Fruit fly (Drosophila melanogaster) whole organism, embryonic: Measurements from ENCODE around the gene CG14015.

ENCODE experiments used
- ATbp ChIP-seq: fragments of 200-800 bp; sonication (Bioruptor generic); optimal IDR thresholded peaks from 2 replicates; lab custom pipeline; 2017; ENCODE audit warnings: missing biosample characterization, mild to moderate bottlenecking, missing genetic modification characterization, missing genetic modification reagents
- B-H2 ChIP-seq: fragments of 200-800 bp; sonication (Bioruptor generic); optimal IDR thresholded peaks from 2 replicates; lab custom pipeline; 2018; ENCODE audit warnings: missing biosample characterization, mild to moderate bottlenecking, missing genetic modification characterization
- Bteb2 ChIP-seq: fragments of 200-800 bp; sonication (Bioruptor generic); optimal IDR thresholded peaks from 2 replicates; lab custom pipeline; 2016; ENCODE audit warnings: missing biosample characterization, missing genetic modification characterization
- CG10274 ChIP-seq: fragments of 200-800 bp; sonication (Bioruptor generic); optimal IDR thresholded peaks from 3 replicates; lab custom pipeline; 2017; ENCODE audit warnings: missing biosample characterization, mild to moderate bottlenecking, missing genetic modification characterization
- CG12744 ChIP-seq: fragments of 200-800 bp; sonication (Bioruptor generic); optimal IDR thresholded peaks from 2 replicates; lab custom pipeline; 2016; ENCODE audit warnings: missing biosample characterization, missing genetic modification characterization
- CG14667 ChIP-seq: fragments of 200-800 bp; sonication (Bioruptor generic); IDR thresholded peaks from 2 replicates; pipeline ENCODE4 v1.3.6; 2022; ENCODE audit warnings: missing biosample characterization, missing genetic modification characterization
- CG17912 ChIP-seq: fragments of 200-800 bp; sonication (Bioruptor generic); optimal IDR thresholded peaks from 2 replicates; lab custom pipeline; 2018; ENCODE audit warnings: missing biosample characterization, mild to moderate bottlenecking, missing genetic modification characterization
- CG18011 ChIP-seq: fragments of 200-800 bp; sonication (Bioruptor generic); optimal IDR thresholded peaks from 2 replicates; lab custom pipeline; 2017; ENCODE audit warnings: missing biosample characterization, missing genetic modification characterization, mild to moderate bottlenecking, moderate library complexity, missing genotype
- CG18262 ChIP-seq: fragments of 200-800 bp; optimal IDR thresholded peaks from 3 replicates; lab custom pipeline; 2019; ENCODE audit warnings: missing biosample characterization, mild to moderate bottlenecking, missing genetic modification characterization, moderate library complexity
- CG18764 ChIP-seq: fragments of 200-800 bp; sonication (Bioruptor generic); optimal IDR thresholded peaks from 3 replicates; lab custom pipeline; 2016; ENCODE audit warnings: missing biosample characterization, missing genetic modification characterization
- CG2116 ChIP-seq: fragments of 200-800 bp; sonication (Bioruptor generic); optimal IDR thresholded peaks from 3 replicates; lab custom pipeline; 2018; ENCODE audit warnings: missing biosample characterization, mild to moderate bottlenecking, missing genetic modification characterization
- CG2199 ChIP-seq: fragments of 200-800 bp; sonication (Bioruptor generic); IDR thresholded peaks from 3 replicates; pipeline ENCODE4 v1.3.6; 2022; ENCODE audit warnings: missing biosample characterization, missing genetic modification characterization
- CG2875 ChIP-seq: fragments of 200-800 bp; sonication (Bioruptor generic); optimal IDR thresholded peaks from 2 replicates; lab custom pipeline; 2017; ENCODE audit warnings: missing biosample characterization, mild to moderate bottlenecking, missing genetic modification characterization, missing genetic modification reagents
- CG30020 ChIP-seq: fragments of 200-800 bp; optimal IDR thresholded peaks from 2 replicates; lab custom pipeline; 2019; ENCODE audit warnings: missing biosample characterization, mild to moderate bottlenecking, missing genetic modification characterization, moderate library complexity
- CG3163 ChIP-seq: fragments of 200-800 bp; sonication (Bioruptor generic); optimal IDR thresholded peaks from 3 replicates; lab custom pipeline; 2016; ENCODE audit warnings: missing biosample characterization, missing genetic modification characterization
- CG3407 ChIP-seq: fragments of 200-800 bp; sonication (Bioruptor generic); optimal IDR thresholded peaks from 2 replicates; lab custom pipeline; 2018; ENCODE audit warnings: missing biosample characterization, mild to moderate bottlenecking, missing genetic modification characterization
- CG3995 ChIP-seq: fragments of 200-800 bp; sonication (Bioruptor generic); optimal IDR thresholded peaks from 3 replicates; lab custom pipeline; 2016; ENCODE audit warnings: missing biosample characterization, missing genetic modification characterization
- CG4820 ChIP-seq: fragments of 200-800 bp; sonication (Bioruptor generic); optimal IDR thresholded peaks from 3 replicates; lab custom pipeline; 2016; ENCODE audit warnings: missing biosample characterization, missing genetic modification characterization
- CG5953 ChIP-seq: fragments of 200-800 bp; sonication (Bioruptor generic); IDR thresholded peaks from 2 replicates; pipeline ENCODE4 v1.3.6; 2022; ENCODE audit warnings: missing biosample characterization, missing genetic modification characterization
- CG6272 ChIP-seq: fragments of 200-800 bp; sonication (Bioruptor generic); IDR thresholded peaks from 2 replicates; pipeline ENCODE4 v1.3.6; 2022; ENCODE audit warnings: missing biosample characterization, missing genetic modification characterization
- CG6683 ChIP-seq: fragments of 200-800 bp; sonication (Bioruptor generic); optimal IDR thresholded peaks from 2 replicates; lab custom pipeline; 2017; ENCODE audit warnings: missing biosample characterization, mild to moderate bottlenecking, missing genetic modification characterization, missing genetic modification reagents
- CG8944 ChIP-seq: fragments of 200-800 bp; sonication (Bioruptor generic); optimal IDR thresholded peaks from 3 replicates; lab custom pipeline; 2016; ENCODE audit warnings: missing biosample characterization, missing genetic modification characterization
- CG9876 ChIP-seq: fragments of 200-800 bp; sonication (Bioruptor generic); optimal IDR thresholded peaks from 2 replicates; lab custom pipeline; 2016; ENCODE audit warnings: missing biosample characterization, missing genetic modification characterization
- Dip2 ChIP-seq: fragments of 200-800 bp; sonication (Bioruptor generic); IDR thresholded peaks from 2 replicates; pipeline ENCODE4 v1.3.6; 2022; ENCODE audit warnings: missing biosample characterization, missing genetic modification characterization
- Ets97D ChIP-seq: fragments of 200-800 bp; sonication (Bioruptor generic); optimal IDR thresholded peaks from 3 replicates; lab custom pipeline; 2016; ENCODE audit warnings: missing biosample characterization, missing genetic modification characterization
- Hand ChIP-seq: fragments of 200-800 bp; sonication (Bioruptor generic); optimal IDR thresholded peaks from 2 replicates; lab custom pipeline; 2017; ENCODE audit warnings: mild to moderate bottlenecking, missing biosample characterization, missing genetic modification reagents, missing genetic modification characterization
- Nf-YA ChIP-seq: fragments of 200-800 bp; sonication (Bioruptor generic); IDR thresholded peaks from 2 replicates; pipeline ENCODE4 v1.3.6; 2022; ENCODE audit warnings: missing biosample characterization, missing genetic modification characterization
- Oaz ChIP-seq: fragments of 200-800 bp; sonication (Bioruptor generic); IDR thresholded peaks from 2 replicates; pipeline ENCODE4 v1.3.6; 2022; ENCODE audit warnings: missing biosample characterization, missing genetic modification characterization
- Optix ChIP-seq: fragments of 200-800 bp; sonication (Bioruptor generic); IDR thresholded peaks from 3 replicates; pipeline ENCODE4 v1.3.6; 2022; ENCODE audit warnings: missing biosample characterization, missing genetic modification characterization
- Ptx1 ChIP-seq: fragments of 200-800 bp; sonication (Bioruptor generic); IDR thresholded peaks from 2 replicates; pipeline ENCODE4 v1.3.6; 2022; ENCODE audit warnings: missing biosample characterization, missing genetic modification characterization
- bcd ChIP-seq: fragments of 200-800 bp; sonication (Bioruptor generic); optimal IDR thresholded peaks from 2 replicates; lab custom pipeline; 2017; ENCODE audit warnings: missing biosample characterization, mild to moderate bottlenecking, missing genetic modification characterization
- cato ChIP-seq: fragments of 200-800 bp; sonication (Bioruptor generic); optimal IDR thresholded peaks from 2 replicates; lab custom pipeline; 2016; ENCODE audit warnings: missing biosample characterization, missing genetic modification characterization, borderline replicate concordance
- chinmo ChIP-seq: fragments of 200-800 bp; sonication (Bioruptor generic); IDR thresholded peaks from 4 replicates; pipeline ENCODE4 v1.3.6; 2022; ENCODE audit warnings: missing biosample characterization, missing genetic modification characterization; ENCODE audit not compliant: partially characterized antibody
- dimm ChIP-seq: fragments of 200-800 bp; sonication (Bioruptor generic); IDR thresholded peaks from 2 replicates; pipeline ENCODE4 v1.3.6; 2022; ENCODE audit warnings: missing biosample characterization, missing genetic modification characterization
- dmrt11E ChIP-seq: fragments of 200-800 bp; sonication (Bioruptor generic); optimal IDR thresholded peaks from 3 replicates; lab custom pipeline; 2018; ENCODE audit warnings: missing biosample characterization, mild to moderate bottlenecking, missing genetic modification characterization, moderate library complexity
- emc ChIP-seq: fragments of 200-800 bp; sonication (Bioruptor generic); optimal IDR thresholded peaks from 2 replicates; lab custom pipeline; 2016; ENCODE audit warnings: missing biosample characterization, missing genetic modification characterization
- en ChIP-seq: fragments of 200-800 bp; sonication (Bioruptor generic); optimal IDR thresholded peaks from 2 replicates; lab custom pipeline; 2016; ENCODE audit warnings: missing biosample characterization, missing genetic modification characterization
- fu2 ChIP-seq: fragments of 200-800 bp; sonication (Bioruptor generic); optimal IDR thresholded peaks from 2 replicates; lab custom pipeline; 2016; ENCODE audit warnings: missing biosample characterization, missing genetic modification characterization
- klu ChIP-seq: fragments of 200-800 bp; sonication (Bioruptor generic); IDR thresholded peaks from 2 replicates; pipeline ENCODE4 v1.3.6; 2022; ENCODE audit warnings: missing biosample characterization, missing genetic modification characterization
- lbe ChIP-seq: fragments of 200-800 bp; sonication (Bioruptor generic); optimal IDR thresholded peaks from 2 replicates; lab custom pipeline; 2016; ENCODE audit warnings: missing biosample characterization, mild to moderate bottlenecking, missing genetic modification characterization
- lilli ChIP-seq: fragments of 200-800 bp; sonication (Bioruptor generic); optimal IDR thresholded peaks from 3 replicates; lab custom pipeline; 2016; ENCODE audit warnings: missing biosample characterization, missing genetic modification characterization
- mam ChIP-seq: fragments of 200-800 bp; sonication (Bioruptor generic); optimal IDR thresholded peaks from 3 replicates; lab custom pipeline; 2016; ENCODE audit warnings: missing biosample characterization, missing genetic modification characterization
- org-1 ChIP-seq: fragments of 200-800 bp; sonication (Bioruptor generic); optimal IDR thresholded peaks from 2 replicates; lab custom pipeline; 2017; ENCODE audit warnings: missing biosample characterization, missing genetic modification characterization
- p53 ChIP-seq: fragments of 200-800 bp; sonication (Bioruptor generic); optimal IDR thresholded peaks from 2 replicates; lab custom pipeline; 2016; ENCODE audit warnings: missing biosample characterization, missing genetic modification characterization
- ranshi ChIP-seq: fragments of 200-800 bp; sonication (Bioruptor generic); IDR thresholded peaks from 2 replicates; pipeline ENCODE4 v1.3.6; 2022; ENCODE audit warnings: missing biosample characterization, missing genetic modification characterization
- twi ChIP-seq: fragments of 200-800 bp; optimal IDR thresholded peaks from 2 replicates; lab custom pipeline; 2019; ENCODE audit warnings: missing biosample characterization, mild to moderate bottlenecking, missing genetic modification characterization, moderate library complexity
- z ChIP-seq: fragments of 200-800 bp; sonication (Bioruptor generic); IDR thresholded peaks from 3 replicates; pipeline ENCODE4 v1.3.6; 2022; ENCODE audit warnings: missing biosample characterization, missing genetic modification characterization
- zen ChIP-seq: fragments of 200-800 bp; sonication (Bioruptor generic); optimal IDR thresholded peaks from 3 replicates; lab custom pipeline; 2018; ENCODE audit warnings: missing biosample characterization, mild to moderate bottlenecking, missing genetic modification characterization, moderate library complexity
- zen2 ChIP-seq: fragments of 200-800 bp; sonication (Bioruptor generic); IDR thresholded peaks from 3 replicates; pipeline ENCODE4 v1.3.6; 2022; ENCODE audit warnings: missing biosample characterization, missing genetic modification characterization; ENCODE audit not compliant: partially characterized antibody
- zfh2 ChIP-seq: fragments of 200-800 bp; sonication (Bioruptor generic); optimal IDR thresholded peaks from 2 replicates; lab custom pipeline; 2016; ENCODE audit warnings: missing biosample characterization, missing genetic modification characterization

The CG14015 gene

dm6 chr2L:5523848-5524473 is 15.0 kb downstream of the CG14015 start, which contains the start of the genes Vps52 and Elp4 (continued):
- peak; percentile 58; the same call in 1 of the 2 replicates for TF ChIP-seq klu (GFP tag; lab: Robert Waterston, UW)
- peak; percentile 40 for TF ChIP-seq CG18011 (GFP tag; lab: Kevin White, UChicago)
- no peak for TF ChIP-seq dimm (GFP tag; lab: Robert Waterston, UW)
- peak; percentile 64; the same call in 2 of the 3 replicates for TF ChIP-seq zen2 (GFP tag; lab: Robert Waterston, UW)
- TF ChIP-seq Dip2 = no peak
- peak; percentile 71 for TF ChIP-seq bcd (GFP tag; lab: Kevin White, UChicago)
- TF ChIP-seq CG2875 (GFP tag; lab: Kevin White, UChicago) = peak; percentile 16
- peak; percentile 82 for TF ChIP-seq CG30020 (tag; lab: Kevin White, UChicago)
- TF ChIP-seq ranshi (GFP tag; lab: Robert Waterston, UW) = peak; percentile 57; the same call in 1 of the 2 replicates
- TF ChIP-seq CG6272 = 0 out of 2 replicates have a peak, but pooled peaks have one; percentile 20
- peak; percentile 19 for TF ChIP-seq CG3995 (GFP tag; lab: Kevin White, UChicago)
- no peak for TF ChIP-seq Oaz (GFP tag; lab: Robert Waterston, UW)
- TF ChIP-seq CG10274 (GFP tag; lab: Kevin White, UChicago) = peak; percentile 12
- TF ChIP-seq en (GFP tag; lab: Kevin White, UChicago) = no peak
- TF ChIP-seq Hand (GFP tag; lab: Kevin White, UChicago) = peak; percentile 29
- TF ChIP-seq CG5953 (GFP tag; lab: Robert Waterston, UW) = peak; percentile 40; the same call in 1 of the 2 replicates
- peak; percentile 59 for TF ChIP-seq fu2 (GFP tag; lab: Kevin White, UChicago)
- TF ChIP-seq CG17912 (GFP tag; lab: Kevin White, UChicago) = peak; percentile 5
- TF ChIP-seq CG6683 (GFP tag; lab: Kevin White, UChicago) = peak; percentile 54
- TF ChIP-seq twi (tag; lab: Kevin White, UChicago) = peak; percentile 64
- peak; percentile 32 for TF ChIP-seq CG9876 (GFP tag; lab: Kevin White, UChicago)
- TF ChIP-seq CG8944 = peak; percentile 25
- TF ChIP-seq cato (GFP tag; lab: Kevin White, UChicago) = peak; percentile 51
- no peak for TF ChIP-seq CG2199 (GFP tag; lab: Robert Waterston, UW)
- TF ChIP-seq CG18262 (tag; lab: Kevin White, UChicago) = peak; percentile 81
- TF ChIP-seq Ets97D (GFP tag; lab: Kevin White, UChicago) = peak; percentile 45
- TF ChIP-seq CG14667 (GFP tag; lab: Robert Waterston, UW) = peak; percentile 28; the same call in 1 of the 2 replicates
- no peak for TF ChIP-seq ATbp
- peak; percentile 68 for TF ChIP-seq Bteb2 (GFP tag; lab: Kevin White, UChicago)
- TF ChIP-seq lbe (GFP tag; lab: Kevin White, UChicago) = no peak
- TF ChIP-seq B-H2 (GFP tag; lab: Kevin White, UChicago) = peak; percentile 76
- TF ChIP-seq CG3163 = no peak
- peak; percentile 68 for TF ChIP-seq Ptx1 (GFP tag; lab: Robert Waterston, UW)
- no peak for TF ChIP-seq z
- TF ChIP-seq chinmo = 0 out of 4 replicates have a peak, but pooled peaks have one; percentile 55
- peak; percentile 64 for TF ChIP-seq zfh2
- no peak for TF ChIP-seq Nf-YA (GFP tag; lab: Robert Waterston, UW)
- TF ChIP-seq Optix (GFP tag; lab: Robert Waterston, UW) = no peak
- TF ChIP-seq org-1 (GFP tag; lab: Kevin White, UChicago) = no peak
- peak; percentile 48 for TF ChIP-seq p53 (GFP tag; lab: Kevin White, UChicago)
- TF ChIP-seq CG2116 (GFP tag; lab: Kevin White, UChicago) = peak; percentile 86
- peak; percentile 78 for TF ChIP-seq dmrt11E (tag; lab: Kevin White, UChicago)
- TF ChIP-seq CG3407 (GFP tag; lab: Kevin White, UChicago) = no peak
- no peak for TF ChIP-seq emc (GFP tag; lab: Kevin White, UChicago)
- TF ChIP-seq CG12744 = peak; percentile 42
- peak; percentile 67 for TF ChIP-seq CG18764
- peak; percentile 71 for TF ChIP-seq zen (tag; lab: Kevin White, UChicago)
- TF ChIP-seq mam (GFP tag; lab: Kevin White, UChicago) = peak; percentile 58
- peak; percentile 54 for TF ChIP-seq CG4820 (GFP tag; lab: Kevin White, UChicago)
- TF ChIP-seq lilli (GFP tag; lab: Kevin White, UChicago) = peak; percentile 79
